Worm (Caenorhabditis elegans) whole organism, late embryonic: ENCODE measurements around the gene F53F1.4.

Experiments used
- C08G9.2 ChIP-seq: sonication (generic microtip); optimal IDR thresholded peaks from 2 replicates; lab custom pipeline; 2016; ENCODE audit warnings: mild to moderate bottlenecking, missing genetic modification characterization, moderate library complexity, missing compliant biosample characterization
- C38D4.7 ChIP-seq: fragments of 200-800 bp; sonication (Bioruptor generic); optimal IDR thresholded peaks from 2 replicates; lab custom pipeline; 2018; ENCODE audit warnings: mild to moderate bottlenecking, missing genetic modification characterization, moderate library complexity, missing compliant biosample characterization
- T23F11.4 ChIP-seq: fragments of 200-800 bp; sonication (Bioruptor generic); optimal IDR thresholded peaks from 2 replicates; lab custom pipeline; 2018; ENCODE audit warnings: mild to moderate bottlenecking, missing genetic modification characterization, missing compliant biosample characterization
- Y22D7AL.16 ChIP-seq: sonication (generic microtip); optimal IDR thresholded peaks from 2 replicates; lab custom pipeline; 2016; ENCODE audit warnings: missing genetic modification characterization, missing compliant biosample characterization
- ahr-1 ChIP-seq: sonication (generic microtip); optimal IDR thresholded peaks from 2 replicates; lab custom pipeline; 2016; ENCODE audit warnings: missing genetic modification characterization, missing compliant biosample characterization
- ama-1 ChIP-seq: fragments of 150-350 bp; optimal IDR thresholded peaks from 2 replicates; lab custom pipeline; 2014
- ceh-14 ChIP-seq: sonication (generic microtip); optimal IDR thresholded peaks from 2 replicates; lab custom pipeline; 2016; ENCODE audit warnings: missing genotype, missing genetic modification characterization, missing compliant biosample characterization
- ceh-19 ChIP-seq: fragments of 200-800 bp; sonication (Bioruptor generic); optimal IDR thresholded peaks from 2 replicates; lab custom pipeline; 2018; ENCODE audit warnings: mild to moderate bottlenecking, missing genetic modification characterization, missing compliant biosample characterization
- ceh-2 ChIP-seq: sonication (generic microtip); optimal IDR thresholded peaks from 2 replicates; lab custom pipeline; 2016; ENCODE audit warnings: missing genotype, missing genetic modification characterization, missing compliant biosample characterization
- ceh-22 ChIP-seq: sonication (generic microtip); optimal IDR thresholded peaks from 2 replicates; lab custom pipeline; 2017; ENCODE audit warnings: missing biosample characterization, missing genetic modification characterization
- ceh-30 ChIP-seq: fragments of 150-350 bp; optimal IDR thresholded peaks from 2 replicates; lab custom pipeline; 2014; ENCODE audit warnings: missing biosample characterization, missing genetic modification characterization
- ceh-31 ChIP-seq: sonication (generic microtip); optimal IDR thresholded peaks from 2 replicates; lab custom pipeline; 2016; ENCODE audit warnings: missing genetic modification characterization, missing compliant biosample characterization
- ceh-34 ChIP-seq: sonication (generic microtip); optimal IDR thresholded peaks from 2 replicates; lab custom pipeline; 2016; ENCODE audit warnings: mild to moderate bottlenecking, missing genetic modification characterization, missing compliant biosample characterization
- che-1 ChIP-seq: sonication (generic microtip); optimal IDR thresholded peaks from 2 replicates; lab custom pipeline; 2016; ENCODE audit warnings: mild to moderate bottlenecking, missing genetic modification characterization, missing compliant biosample characterization
- elt-2 ChIP-seq: sonication (generic microtip); optimal IDR thresholded peaks from 2 replicates; lab custom pipeline; 2016; ENCODE audit warnings: missing genetic modification reagents, missing genetic modification characterization, missing compliant biosample characterization
- ets-4 ChIP-seq: sonication (generic microtip); optimal IDR thresholded peaks from 2 replicates; lab custom pipeline; 2016; ENCODE audit warnings: missing genetic modification characterization, missing compliant biosample characterization
- fkh-6 ChIP-seq: sonication (generic microtip); optimal IDR thresholded peaks from 2 replicates; lab custom pipeline; 2016; ENCODE audit warnings: missing genetic modification characterization, missing compliant biosample characterization
- hlh-13 ChIP-seq: fragments of 200-800 bp; sonication (Bioruptor generic); optimal IDR thresholded peaks from 2 replicates; lab custom pipeline; 2018; ENCODE audit warnings: mild to moderate bottlenecking, missing genetic modification characterization, missing compliant biosample characterization
- hlh-30 ChIP-seq: sonication (generic microtip); optimal IDR thresholded peaks from 2 replicates; lab custom pipeline; 2017; ENCODE audit warnings: antibody characterized with exemption, missing genetic modification characterization, missing compliant biosample characterization; ENCODE audit not compliant: insufficient read depth
- hlh-6 ChIP-seq: sonication (generic microtip); optimal IDR thresholded peaks from 2 replicates; lab custom pipeline; 2016; ENCODE audit warnings: missing genotype, missing genetic modification characterization, missing compliant biosample characterization
- hlh-8 ChIP-seq: sonication (generic microtip); optimal IDR thresholded peaks from 2 replicates; lab custom pipeline; 2016; ENCODE audit warnings: missing genotype, missing genetic modification characterization, missing compliant biosample characterization
- nhr-232 ChIP-seq: sonication (generic microtip); optimal IDR thresholded peaks from 2 replicates; lab custom pipeline; 2016; ENCODE audit warnings: missing genetic modification characterization, missing compliant biosample characterization
- npax-4 ChIP-seq: sonication (generic microtip); optimal IDR thresholded peaks from 2 replicates; lab custom pipeline; 2016; ENCODE audit warnings: missing genetic modification characterization, missing compliant biosample characterization
- pat-9 ChIP-seq: fragments of 200-800 bp; sonication (Bioruptor generic); optimal IDR thresholded peaks from 2 replicates; lab custom pipeline; 2018; ENCODE audit warnings: mild to moderate bottlenecking, missing genetic modification characterization, moderate library complexity, missing compliant biosample characterization
- pqm-1 ChIP-seq: sonication (generic microtip); optimal IDR thresholded peaks from 2 replicates; lab custom pipeline; 2016; ENCODE audit warnings: missing genetic modification characterization, missing compliant biosample characterization
- ref-2 ChIP-seq: sonication (generic microtip); optimal IDR thresholded peaks from 2 replicates; lab custom pipeline; 2016; ENCODE audit warnings: missing genetic modification characterization, missing compliant biosample characterization
- sdc-2 ChIP-seq: sonication (generic microtip); optimal IDR thresholded peaks from 2 replicates; lab custom pipeline; 2016; ENCODE audit warnings: missing genotype, missing genetic modification characterization, missing compliant biosample characterization
- tbx-7 ChIP-seq: sonication (generic microtip); optimal IDR thresholded peaks from 2 replicates; lab custom pipeline; 2016; ENCODE audit warnings: missing genotype, missing genetic modification characterization, missing compliant biosample characterization
- unc-3 ChIP-seq, 2 experiments: fragments of 200-800 bp in 1 of 2; sonication (Bioruptor generic) in 1 of 2; sonication (generic microtip) in 1 of 2; conservative IDR thresholded peaks in 1 of 2; optimal IDR thresholded peaks in 1 of 2; 2 replicates each; pipeline versions ENCODE4 v1.3.6 to Lab custom; 2016 to 2022; ENCODE audit warnings: missing compliant biosample characterization in 2 of 2, missing genetic modification characterization in 2 of 2, missing genetic modification reagents in 1 of 2
- unc-42 ChIP-seq: sonication (generic microtip); optimal IDR thresholded peaks from 2 replicates; lab custom pipeline; 2016; ENCODE audit warnings: missing genotype, missing genetic modification characterization, missing compliant biosample characterization
- unc-55 ChIP-seq: sonication (generic microtip); optimal IDR thresholded peaks from 2 replicates; lab custom pipeline; 2017; ENCODE audit warnings: missing biosample characterization, missing genetic modification reagents, missing genetic modification characterization
- unc-86 ChIP-seq: sonication (generic microtip); optimal IDR thresholded peaks from 2 replicates; lab custom pipeline; 2016; ENCODE audit warnings: missing genetic modification characterization, missing compliant biosample characterization
- zip-5 ChIP-seq: sonication (generic microtip); optimal IDR thresholded peaks from 2 replicates; lab custom pipeline; 2016; ENCODE audit warnings: missing genetic modification characterization, missing compliant biosample characterization

Gene F53F1.4

DNA sequence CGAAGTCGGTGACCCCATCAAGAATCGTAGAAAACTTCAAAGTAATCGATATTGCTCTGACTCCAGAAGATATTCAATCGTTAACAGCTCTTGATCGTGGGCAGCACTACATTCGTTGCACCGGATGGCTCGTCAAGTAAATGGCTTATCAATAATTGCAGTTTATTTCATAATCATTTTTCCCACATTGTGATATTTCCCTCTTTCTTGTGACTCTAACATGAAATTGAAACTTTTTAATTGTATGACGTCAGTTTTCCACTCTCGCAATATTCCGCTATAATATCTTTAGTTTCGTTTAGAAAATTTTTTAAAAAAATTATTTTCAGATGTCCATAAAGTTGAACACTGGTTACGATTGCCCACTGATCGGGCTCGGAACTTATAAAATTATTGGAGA, 3.0 kb upstream of the F53F1.4 start, which contains the start of gene F53F1.3:
Gene F53F1.3 (plus strand): TSS at position 330 of the 400 bp plus-strand sequence.
- no peak for TF ChIP-seq T23F11.4 (GFP tag; lab: Kevin White, UChicago)
- TF ChIP-seq C38D4.7 (GFP tag; lab: Kevin White, UChicago) = no peak
- TF ChIP-seq ahr-1 (tag; lab: Kevin White, UChicago) = no peak
- no peak for TF ChIP-seq hlh-8 (tag; lab: Kevin White, UChicago)
- no peak for TF ChIP-seq sdc-2 (tag; lab: Kevin White, UChicago)
- no peak for TF ChIP-seq hlh-30
- no peak for TF ChIP-seq C08G9.2
- TF ChIP-seq hlh-13 (GFP tag; lab: Kevin White, UChicago) = no peak
- no peak for TF ChIP-seq Y22D7AL.16 (tag; lab: Kevin White, UChicago)
- no peak for TF ChIP-seq unc-55 (GFP tag; lab: Kevin White, UChicago)
- no peak for TF ChIP-seq pqm-1 (tag; lab: Kevin White, UChicago)
- TF ChIP-seq pat-9 (tag; lab: Kevin White, UChicago) = no peak
- TF ChIP-seq ets-4 (tag; lab: Kevin White, UChicago) = no peak
- TF ChIP-seq che-1 (tag; lab: Kevin White, UChicago) = no peak
- TF ChIP-seq ceh-30 = no peak
- no peak for TF ChIP-seq nhr-232 (tag; lab: Kevin White, UChicago)
- TF ChIP-seq elt-2 (tag; lab: Kevin White, UChicago) = no peak
- TF ChIP-seq npax-4 = no peak

DNA sequence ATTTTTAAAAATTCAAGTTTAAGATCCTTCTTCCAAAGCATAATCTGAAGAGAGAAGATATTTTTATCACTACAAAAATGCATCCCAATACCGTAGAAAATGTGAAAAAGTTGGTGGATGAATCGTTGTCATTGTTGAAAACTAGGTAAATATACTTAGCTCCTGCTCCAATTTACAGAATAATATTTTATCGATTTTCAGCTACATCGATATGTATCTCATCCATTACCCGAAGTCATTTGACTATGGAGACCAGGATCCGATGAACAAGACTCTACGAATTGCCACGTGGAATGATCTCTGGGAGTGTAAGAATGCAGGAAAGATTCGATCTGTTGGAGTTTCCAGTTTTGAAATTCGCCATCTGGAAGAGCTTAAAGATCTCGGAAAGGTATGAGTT, 2.4 kb upstream of the F53F1.4 start:
- no peak for TF ChIP-seq ref-2 (tag; lab: Kevin White, UChicago)

DNA sequence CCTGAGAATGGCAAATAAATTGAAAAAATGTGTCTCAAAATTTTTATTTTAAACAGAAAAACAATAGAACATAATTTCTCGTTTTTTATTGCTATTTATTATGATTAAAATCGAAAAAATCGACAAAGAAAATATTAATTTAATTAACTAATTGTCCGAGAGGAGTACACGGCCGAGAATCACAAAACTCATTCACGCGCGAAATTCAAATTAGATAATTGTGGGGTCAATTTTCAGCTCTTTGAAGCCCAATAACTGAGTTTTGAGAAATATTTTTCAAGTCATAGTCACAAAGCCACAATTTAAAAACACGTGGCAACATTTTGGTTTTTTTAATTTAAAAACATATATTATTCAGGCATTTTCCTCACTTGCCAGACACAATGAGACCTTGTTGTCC, 1.8 kb upstream of the F53F1.4 start:
- no peak for TF ChIP-seq hlh-6 (tag; lab: Kevin White, UChicago)
- TF ChIP-seq nhr-232 (tag; lab: Kevin White, UChicago) = no peak
- TF ChIP-seq ama-1 (lab: Kevin White, UChicago) = no peak
- peak; percentile 37 for TF ChIP-seq tbx-7 (tag; lab: Kevin White, UChicago)
- TF ChIP-seq C08G9.2 = peak; percentile 57
- no peak for TF ChIP-seq unc-3 (GFP tag; conservative IDR thresholded peaks at IDR 0.05; lab: Robert Waterston, UW)
- TF ChIP-seq unc-3 (tag; optimal IDR thresholded peaks at IDR 0.05; lab: Kevin White, UChicago) = no peak
- peak; percentile 66 for TF ChIP-seq ceh-14 (tag; lab: Kevin White, UChicago)
- TF ChIP-seq ceh-31 (tag; lab: Kevin White, UChicago) = peak; percentile 61
- TF ChIP-seq C38D4.7 (GFP tag; lab: Kevin White, UChicago) = no peak
- TF ChIP-seq pat-9 (tag; lab: Kevin White, UChicago) = no peak
- TF ChIP-seq ref-2 (tag; lab: Kevin White, UChicago) = peak; percentile 26
- no peak for TF ChIP-seq ceh-22
- peak; percentile 52 for TF ChIP-seq ceh-2 (tag; lab: Kevin White, UChicago)
- peak; percentile 12 for TF ChIP-seq unc-42 (tag; lab: Kevin White, UChicago)
- peak; percentile 11 for TF ChIP-seq zip-5 (tag; lab: Kevin White, UChicago)
- no peak for TF ChIP-seq unc-86

- no peak for TF ChIP-seq ceh-34 (tag; lab: Kevin White, UChicago)
- TF ChIP-seq ceh-19 = peak; percentile 17
- TF ChIP-seq fkh-6 = peak; percentile 5
- TF ChIP-seq ref-2 (tag; lab: Kevin White, UChicago) = no peak
Measured at ce11 chrV:13411225-13411991, 531 bp downstream of the F53F1.4 start.

DNA sequence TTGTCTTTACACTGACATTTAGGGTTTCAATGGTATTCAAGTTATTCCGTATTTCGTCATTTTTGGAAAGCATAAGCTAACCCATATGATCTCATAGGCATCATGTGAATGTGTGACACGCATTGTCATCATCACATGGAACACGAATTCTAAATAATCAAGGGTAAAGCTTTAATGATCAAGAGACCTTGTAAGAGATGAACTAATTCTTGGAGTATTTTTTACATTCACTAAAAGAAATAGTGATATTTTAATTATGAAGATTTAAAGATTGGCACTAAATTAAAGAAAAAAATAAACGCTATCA, 1.1 kb downstream of the F53F1.4 start:
- no peak for TF ChIP-seq nhr-232 (tag; lab: Kevin White, UChicago)
